In the genomic region with DNA sequence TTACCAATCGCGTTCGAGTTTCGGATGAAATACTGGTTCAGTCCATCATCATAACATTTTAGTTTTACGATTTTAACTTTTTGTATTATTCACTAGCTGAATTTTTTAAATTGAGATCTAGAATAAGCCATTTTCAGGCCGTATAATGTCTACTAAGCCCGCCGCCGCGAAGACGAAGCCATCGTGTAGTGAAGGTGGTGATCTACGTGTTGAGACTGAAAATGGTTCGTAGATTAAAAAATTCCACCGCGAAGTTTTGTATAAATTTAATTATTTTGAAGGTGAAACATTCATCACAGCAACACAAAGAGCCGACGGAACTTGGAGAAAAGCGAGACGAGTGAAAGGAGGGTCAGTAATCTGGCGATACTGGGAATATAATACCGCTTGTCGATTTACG, we compare ENCODE assay signal across 7 worm cellular contexts.
TF ChIP-seq lines count a peak whose summit lies in the region.

T20G5.9 (plus strand) TSS at position 138 of the 400 bp plus-strand sequence.

TF ChIP-seq in whole organism, L1 larva, 84 proteins besides CTCF, POLR2A, EP300 and RAD21:
- TF ChIP-seq C16A3.4 (tag; optimal IDR thresholded peaks at IDR 0.05; lab: Kevin White, UChicago) (no peak), aha-1 (tag; optimal IDR thresholded peaks at IDR 0.05; lab: Kevin White, UChicago) (no peak), ama-1 (optimal IDR thresholded peaks at IDR 0.05; lab: Kevin White, UChicago) (peak; percentile 19), fkh-8 (tag; optimal IDR thresholded peaks at IDR 0.05; lab: Kevin White, UChicago) (no peak), C04F5.9 (tag; optimal IDR thresholded peaks at IDR 0.05; lab: Kevin White, UChicago) (no peak), aly-2 (tag; optimal IDR thresholded peaks at IDR 0.05; lab: Kevin White, UChicago) (no peak)

TF ChIP-seq in whole organism, L3 larva, 47 proteins besides CTCF, POLR2A, EP300 and RAD21:
- TF ChIP-seq aly-2 (tag; optimal IDR thresholded peaks at IDR 0.05; lab: Kevin White, UChicago): peak; percentile 69
- peak; percentile 33 for TF ChIP-seq ama-1 (optimal IDR thresholded peaks at IDR 0.05; lab: Kevin White, UChicago)
- peak; percentile 8 for TF ChIP-seq hmg-11 (tag; optimal IDR thresholded peaks at IDR 0.05; lab: Kevin White, UChicago)
- no peak for TF ChIP-seq ceh-28 (tag; optimal IDR thresholded peaks at IDR 0.05; lab: Kevin White, UChicago)
TF ChIP-seq in whole organism, L3 larva: peak in this region for 3.

TF ChIP-seq in whole organism, L4 larva, 104 proteins besides CTCF, POLR2A, EP300 and RAD21:
- TF ChIP-seq nhr-237 (tag; optimal IDR thresholded peaks at IDR 0.05; lab: Kevin White, UChicago): no peak
- TF ChIP-seq duxl-1 (tag; optimal IDR thresholded peaks at IDR 0.05; lab: Kevin White, UChicago; ENCODE audit: poor library complexity): peak; percentile 3
- 0 out of 2 replicates have a peak, but pooled peaks have one; percentile 50 for TF ChIP-seq D1046.2 (GFP tag; IDR thresholded peaks at IDR 0.05; lab: Robert Waterston, UW)
- peak; percentile 18 for TF ChIP-seq mes-2 (tag; optimal IDR thresholded peaks at IDR 0.05; lab: Kevin White, UChicago; ENCODE audit: poor library complexity, severe bottlenecking)
- 0 out of 2 replicates have a peak, but pooled peaks have one; percentile 15 for TF ChIP-seq nhr-42 (GFP tag; IDR thresholded peaks at IDR 0.05; lab: Robert Waterston, UW)
- peak; percentile 12 for TF ChIP-seq nhr-102 (tag; optimal IDR thresholded peaks at IDR 0.05; lab: Kevin White, UChicago)
- TF ChIP-seq lin-38 (GFP tag; IDR thresholded peaks at IDR 0.05; lab: Robert Waterston, UW): peak; percentile 49
- no peak for TF ChIP-seq tag-97 (GFP tag; IDR thresholded peaks at IDR 0.05; lab: Robert Waterston, UW)
- peak; percentile 53 for TF ChIP-seq ama-1 (optimal IDR thresholded peaks at IDR 0.05; lab: Kevin White, UChicago)
- TF ChIP-seq aly-2 (tag; optimal IDR thresholded peaks at IDR 0.05; lab: Kevin White, UChicago): peak; percentile 37
- TF ChIP-seq nhr-41 (GFP tag; IDR thresholded peaks at IDR 0.05; lab: Robert Waterston, UW): no peak
- no peak for TF ChIP-seq mxl-3 (GFP tag; optimal IDR thresholded peaks at IDR 0.05; lab: Kevin White, UChicago)
- TF ChIP-seq mdl-1 (tag; optimal IDR thresholded peaks at IDR 0.05; lab: Kevin White, UChicago): no peak
TF ChIP-seq in whole organism, L4 larva: peak in this region for 8.

TF ChIP-seq in whole organism, early embryonic, 17 proteins besides CTCF, POLR2A, EP300 and RAD21:
- TF ChIP-seq ceh-13 (GFP tag; optimal IDR thresholded peaks at IDR 0.05; lab: Kevin White, UChicago): no peak
- no peak for TF ChIP-seq aly-1 (tag; optimal IDR thresholded peaks at IDR 0.05; lab: Kevin White, UChicago)
- peak; percentile 62 for TF ChIP-seq ama-1 (optimal IDR thresholded peaks at IDR 0.05; lab: Kevin White, UChicago)
- no peak for TF ChIP-seq ceh-36 (tag; optimal IDR thresholded peaks at IDR 0.05; lab: Kevin White, UChicago)
TF ChIP-seq in whole organism, early embryonic: peak in this region for 1.

TF ChIP-seq in whole organism, late embryonic, 69 proteins besides CTCF, POLR2A, EP300 and RAD21:
- TF ChIP-seq odd-2 (tag; optimal IDR thresholded peaks at IDR 0.05; lab: Kevin White, UChicago) (no peak), ama-1 (optimal IDR thresholded peaks at IDR 0.05; lab: Kevin White, UChicago) (peak; percentile 7), ztf-16 (tag; optimal IDR thresholded peaks at IDR 0.05; lab: Kevin White, UChicago) (no peak), hlh-8 (tag; optimal IDR thresholded peaks at IDR 0.05; lab: Kevin White, UChicago) (no peak), lin-11 (tag; optimal IDR thresholded peaks at IDR 0.05; lab: Kevin White, UChicago) (no peak)

TF ChIP-seq in whole organism, midembryonic, 9 proteins besides CTCF, POLR2A, EP300 and RAD21:
- TF ChIP-seq flt-1 (GFP tag; IDR thresholded peaks at IDR 0.05; lab: Robert Waterston, UW) (0 out of 2 replicates have a peak, but pooled peaks have one; percentile 28), klf-2 (GFP tag; conservative IDR thresholded peaks at IDR 0.05; lab: Robert Waterston, UW) (no peak)

TF ChIP-seq in whole organism, young adult, 124 proteins besides CTCF, POLR2A, EP300 and RAD21 (continues in another document):
- no peak for TF ChIP-seq F37B4.10 (GFP tag; IDR thresholded peaks at IDR 0.05; lab: Robert Waterston, UW)
- no peak for TF ChIP-seq dpl-1 (GFP tag; optimal IDR thresholded peaks at IDR 0.05; lab: Kevin White, UChicago)
- TF ChIP-seq K12H6.12 (tag; optimal IDR thresholded peaks at IDR 0.05; lab: Kevin White, UChicago): no peak
- TF ChIP-seq madf-6 (GFP tag; IDR thresholded peaks at IDR 0.05; lab: Robert Waterston, UW): peak; percentile 87
- peak; percentile 48; the same call in 1 of the 2 replicates for TF ChIP-seq D2030.7 (GFP tag; IDR thresholded peaks at IDR 0.05; lab: Robert Waterston, UW)
- TF ChIP-seq rcor-1 (GFP tag; IDR thresholded peaks at IDR 0.05; lab: Robert Waterston, UW): peak; percentile 16; the same call in 1 of the 2 replicates
- TF ChIP-seq bed-1 (GFP tag; IDR thresholded peaks at IDR 0.05; lab: Robert Waterston, UW): no peak
- TF ChIP-seq bed-2 (GFP tag; IDR thresholded peaks at IDR 0.05; lab: Robert Waterston, UW): no peak
- TF ChIP-seq B0261.1 (tag; optimal IDR thresholded peaks at IDR 0.05; lab: Kevin White, UChicago): no peak
- TF ChIP-seq efl-1 (GFP tag; optimal IDR thresholded peaks at IDR 0.05; lab: Kevin White, UChicago): peak; percentile 69
- no peak for TF ChIP-seq Y79H2A.3 (GFP tag; conservative IDR thresholded peaks at IDR 0.05; lab: Robert Waterston, UW)
- TF ChIP-seq Y53G8AR.9 (GFP tag; conservative IDR thresholded peaks at IDR 0.05; lab: Robert Waterston, UW): 0 out of 2 replicates have a peak, but pooled peaks have one; percentile 6
- TF ChIP-seq snpc-1.3 (tag; optimal IDR thresholded peaks at IDR 0.05; lab: Kevin White, UChicago; ENCODE audit: insufficient read depth): no peak
- TF ChIP-seq nhr-27 (tag; optimal IDR thresholded peaks at IDR 0.05; lab: Kevin White, UChicago): no peak
- no peak for TF ChIP-seq lsy-27 (tag; optimal IDR thresholded peaks at IDR 0.05; lab: Kevin White, UChicago; ENCODE audit: borderline replicate concordance, insufficient read depth)
- TF ChIP-seq let-526 (GFP tag; IDR thresholded peaks at IDR 0.05; lab: Robert Waterston, UW): no peak
- TF ChIP-seq nhr-80 (tag; optimal IDR thresholded peaks at IDR 0.05; lab: Kevin White, UChicago): no peak
- TF ChIP-seq rec-8 (tag; optimal IDR thresholded peaks at IDR 0.05; lab: Kevin White, UChicago): no peak
- TF ChIP-seq Y95B8A.8 (GFP tag; IDR thresholded peaks at IDR 0.05; lab: Robert Waterston, UW): no peak
- TF ChIP-seq ceh-91 (GFP tag; IDR thresholded peaks at IDR 0.05; lab: Robert Waterston, UW): peak; percentile 49; the same call in 1 of the 2 replicates
- TF ChIP-seq ceh-58 (GFP tag; IDR thresholded peaks at IDR 0.05; lab: Robert Waterston, UW): no peak
- TF ChIP-seq unc-130 (GFP tag; optimal IDR thresholded peaks at IDR 0.05; lab: Kevin White, UChicago): no peak
- no peak for TF ChIP-seq F49E8.2 (tag; optimal IDR thresholded peaks at IDR 0.05; lab: Kevin White, UChicago; ENCODE audit: insufficient read depth)
- TF ChIP-seq sdz-38 (tag; optimal IDR thresholded peaks at IDR 0.05; lab: Kevin White, UChicago): no peak
- TF ChIP-seq nfya-1 (tag; optimal IDR thresholded peaks at IDR 0.05; lab: Kevin White, UChicago; ENCODE audit: borderline replicate concordance, insufficient read depth): no peak
- peak; percentile 42; the same call in 1 of the 2 replicates for TF ChIP-seq F33H1.4 (GFP tag; IDR thresholded peaks at IDR 0.05; lab: Robert Waterston, UW)
- TF ChIP-seq atf-7 (tag; optimal IDR thresholded peaks at IDR 0.05; lab: Kevin White, UChicago): no peak
- no peak for TF ChIP-seq sptf-2 (GFP tag; optimal IDR thresholded peaks at IDR 0.05; lab: Kevin White, UChicago)
- peak; percentile 57 for TF ChIP-seq athp-1 (tag; optimal IDR thresholded peaks at IDR 0.05; lab: Kevin White, UChicago)
- TF ChIP-seq C06A6.2 (GFP tag; conservative IDR thresholded peaks at IDR 0.05; lab: Robert Waterston, UW): no peak
- no peak for TF ChIP-seq somi-1 (GFP tag; optimal IDR thresholded peaks at IDR 0.05; lab: Kevin White, UChicago)
- 0 out of 2 replicates have a peak, but pooled peaks have one; percentile 11 for TF ChIP-seq B0336.3 (GFP tag; IDR thresholded peaks at IDR 0.05; lab: Robert Waterston, UW)
- TF ChIP-seq egl-18 (GFP tag; IDR thresholded peaks at IDR 0.05; lab: Robert Waterston, UW): no peak
- no peak for TF ChIP-seq ceh-100 (GFP tag; IDR thresholded peaks at IDR 0.05; lab: Robert Waterston, UW)
- TF ChIP-seq lin-40 (tag; optimal IDR thresholded peaks at IDR 0.05; lab: Kevin White, UChicago): no peak
- TF ChIP-seq hlh-26 (GFP tag; conservative IDR thresholded peaks at IDR 0.05; lab: Robert Waterston, UW): no peak
- 0 out of 2 replicates have a peak, but pooled peaks have one; percentile 25 for TF ChIP-seq mcd-1 (GFP tag; IDR thresholded peaks at IDR 0.05; lab: Robert Waterston, UW)
- TF ChIP-seq aptf-2 (GFP tag; conservative IDR thresholded peaks at IDR 0.05; lab: Robert Waterston, UW): no peak
- no peak for TF ChIP-seq rpc-1 (optimal IDR thresholded peaks at IDR 0.05; lab: Kevin White, UChicago)
- no peak for TF ChIP-seq rpc-1 (tag; optimal IDR thresholded peaks at IDR 0.05; lab: Kevin White, UChicago)
- TF ChIP-seq F57A8.1 (GFP tag; optimal IDR thresholded peaks at IDR 0.05; lab: Kevin White, UChicago): no peak
- TF ChIP-seq lin-26 (GFP tag; IDR thresholded peaks at IDR 0.05; lab: Robert Waterston, UW): peak; percentile 36; the same call in 1 of the 2 replicates
- no peak for TF ChIP-seq K11D2.4 (GFP tag; IDR thresholded peaks at IDR 0.05; lab: Robert Waterston, UW)
- TF ChIP-seq dox-1 (GFP tag; IDR thresholded peaks at IDR 0.05; lab: Robert Waterston, UW): no peak
- TF ChIP-seq lir-1 (GFP tag; conservative IDR thresholded peaks at IDR 0.05; lab: Robert Waterston, UW): no peak
- no peak for TF ChIP-seq fkh-3 (tag; optimal IDR thresholded peaks at IDR 0.05; lab: Kevin White, UChicago)
- no peak for TF ChIP-seq ccch-3 (GFP tag; optimal IDR thresholded peaks at IDR 0.05; lab: Kevin White, UChicago)
- TF ChIP-seq ztf-25 (GFP tag; IDR thresholded peaks at IDR 0.05; lab: Robert Waterston, UW): no peak
- no peak for TF ChIP-seq let-607 (tag; optimal IDR thresholded peaks at IDR 0.05; lab: Kevin White, UChicago)
- TF ChIP-seq nhr-179 (tag; optimal IDR thresholded peaks at IDR 0.05; lab: Kevin White, UChicago): no peak
- peak; percentile 41 for TF ChIP-seq xnd-1 (tag; optimal IDR thresholded peaks at IDR 0.05; lab: Kevin White, UChicago)
- no peak for TF ChIP-seq F23B12.7 (tag; optimal IDR thresholded peaks at IDR 0.05; lab: Kevin White, UChicago; ENCODE audit: insufficient read depth)
- no peak for TF ChIP-seq aptf-3 (GFP tag; IDR thresholded peaks at IDR 0.05; lab: Robert Waterston, UW)
